Fruit fly (Drosophila melanogaster) whole organism, embryonic: ENCODE data around the gene TBC1d7.

Experiments used
- Ada2b ChIP-seq: fragments of 200-800 bp; sonication (Bioruptor generic); IDR thresholded peaks from 2 replicates; pipeline ENCODE4 v1.3.6; 2022; ENCODE audit warnings: missing biosample characterization, missing genetic modification characterization
- Adf1 ChIP-seq: fragments of 200-800 bp; sonication (Bioruptor generic); IDR thresholded peaks from 2 replicates; pipeline ENCODE4 v1.3.6; 2022; ENCODE audit warnings: missing biosample characterization, missing genetic modification characterization
- Bgb ChIP-seq: fragments of 200-800 bp; sonication (Bioruptor generic); IDR thresholded peaks from 2 replicates; pipeline ENCODE4 v1.3.6; 2022; ENCODE audit warnings: missing biosample characterization, missing genetic modification characterization; ENCODE audit not compliant: partially characterized antibody
- CG11723 ChIP-seq: fragments of 200-800 bp; sonication (Bioruptor generic); optimal IDR thresholded peaks from 2 replicates; lab custom pipeline; 2017; ENCODE audit warnings: missing biosample characterization, mild to moderate bottlenecking, missing genetic modification characterization
- CG12236 ChIP-seq: fragments of 200-800 bp; sonication (Bioruptor generic); optimal IDR thresholded peaks from 2 replicates; lab custom pipeline; 2016; ENCODE audit warnings: missing biosample characterization, missing genetic modification characterization
- CG14441 ChIP-seq: fragments of 200-800 bp; sonication (Bioruptor generic); IDR thresholded peaks from 2 replicates; pipeline ENCODE4 v1.3.6; 2022; ENCODE audit warnings: missing biosample characterization, missing genetic modification characterization
- CG1603 ChIP-seq: fragments of 200-800 bp; sonication (Bioruptor generic); optimal IDR thresholded peaks from 2 replicates; lab custom pipeline; 2019; ENCODE audit warnings: missing biosample characterization, mild to moderate bottlenecking, missing genetic modification characterization, moderate library complexity
- CG17361 ChIP-seq: fragments of 200-800 bp; sonication (Bioruptor generic); IDR thresholded peaks from 3 replicates; pipeline ENCODE4 v1.3.6; 2022; ENCODE audit warnings: missing biosample characterization, missing genetic modification characterization
- CG18011 ChIP-seq: fragments of 200-800 bp; sonication (Bioruptor generic); optimal IDR thresholded peaks from 2 replicates; lab custom pipeline; 2017; ENCODE audit warnings: missing biosample characterization, missing genetic modification characterization, mild to moderate bottlenecking, moderate library complexity, missing genotype
- CG2202 ChIP-seq: fragments of 200-800 bp; sonication (Bioruptor generic); optimal IDR thresholded peaks from 2 replicates; lab custom pipeline; 2018; ENCODE audit warnings: missing biosample characterization, mild to moderate bottlenecking, missing genetic modification characterization
- CG32532 ChIP-seq: fragments of 200-800 bp; sonication (Bioruptor generic); IDR thresholded peaks from 2 replicates; pipeline ENCODE4 v1.3.6; 2022; ENCODE audit warnings: missing biosample characterization, missing genetic modification characterization
- CG34376 ChIP-seq: fragments of 200-800 bp; sonication (Bioruptor generic); optimal IDR thresholded peaks from 2 replicates; lab custom pipeline; 2018; ENCODE audit warnings: missing biosample characterization, mild to moderate bottlenecking, missing genetic modification characterization
- CG3847 ChIP-seq: fragments of 200-800 bp; sonication (Bioruptor generic); IDR thresholded peaks from 2 replicates; pipeline ENCODE4 v1.3.6; 2022; ENCODE audit warnings: missing biosample characterization, missing genetic modification characterization
- CG4404 ChIP-seq: fragments of 200-800 bp; sonication (Bioruptor generic); IDR thresholded peaks from 2 replicates; pipeline ENCODE4 v1.3.6; 2022; ENCODE audit warnings: missing biosample characterization, missing genetic modification characterization
- CG4707 ChIP-seq: fragments of 200-800 bp; sonication (Bioruptor generic); optimal IDR thresholded peaks from 2 replicates; lab custom pipeline; 2018; ENCODE audit warnings: missing biosample characterization, mild to moderate bottlenecking, missing genetic modification characterization, moderate library complexity
- CG6765 ChIP-seq: fragments of 200-800 bp; sonication (Bioruptor generic); optimal IDR thresholded peaks from 3 replicates; lab custom pipeline; 2017; ENCODE audit warnings: missing biosample characterization, mild to moderate bottlenecking, missing genetic modification characterization
- CG6791 ChIP-seq: fragments of 200-800 bp; sonication (Bioruptor generic); IDR thresholded peaks from 3 replicates; pipeline ENCODE4 v1.3.6; 2022; ENCODE audit warnings: missing biosample characterization, missing genetic modification characterization; ENCODE audit not compliant: partially characterized antibody
- CG7372 ChIP-seq: fragments of 200-800 bp; sonication (Bioruptor generic); IDR thresholded peaks from 2 replicates; pipeline ENCODE4 v1.3.6; 2022; ENCODE audit warnings: missing biosample characterization, missing genetic modification characterization
- CG7963 ChIP-seq: fragments of 200-800 bp; sonication (Bioruptor generic); IDR thresholded peaks from 3 replicates; pipeline ENCODE4 v1.3.6; 2022; ENCODE audit warnings: missing biosample characterization, missing genetic modification characterization; ENCODE audit not compliant: partially characterized antibody
- CG8924 ChIP-seq: fragments of 200-800 bp; optimal IDR thresholded peaks from 3 replicates; lab custom pipeline; 2019; ENCODE audit warnings: missing biosample characterization, mild to moderate bottlenecking, missing genetic modification characterization, moderate library complexity
- CTCF ChIP-seq: fragments of 200-800 bp; sonication (Bioruptor generic); optimal IDR thresholded peaks from 2 replicates; lab custom pipeline; 2017; ENCODE audit warnings: missing biosample characterization, mild to moderate bottlenecking, missing genetic modification characterization, moderate library complexity
- Deaf1 ChIP-seq: fragments of 200-800 bp; optimal IDR thresholded peaks from 3 replicates; lab custom pipeline; 2019; ENCODE audit warnings: missing biosample characterization, mild to moderate bottlenecking, missing genetic modification characterization, moderate library complexity
- Dll ChIP-seq: fragments of 200-800 bp; sonication (Bioruptor generic); IDR thresholded peaks from 4 replicates; pipeline ENCODE4 v1.3.6; 2022; ENCODE audit warnings: missing biosample characterization, missing genetic modification characterization; ENCODE audit not compliant: partially characterized antibody
- E2f1 ChIP-seq: fragments of 200-800 bp; sonication (Bioruptor generic); IDR thresholded peaks from 2 replicates; pipeline ENCODE4 v1.3.6; 2022; ENCODE audit warnings: missing biosample characterization, missing genetic modification characterization
- Eip74EF ChIP-seq, 2 experiments: fragments of 200-800 bp in 1 of 2; fragments of >200 bp in 1 of 2; sonication (Bioruptor generic) in 1 of 2; optimal IDR thresholded peaks; 2 replicates each; lab custom pipeline; 2017 to 2019; ENCODE audit warnings: missing biosample characterization in 2 of 2, missing genetic modification characterization in 2 of 2, mild to moderate bottlenecking in 1 of 2, moderate library complexity in 1 of 2
- Hand ChIP-seq: fragments of 200-800 bp; sonication (Bioruptor generic); optimal IDR thresholded peaks from 2 replicates; lab custom pipeline; 2017; ENCODE audit warnings: mild to moderate bottlenecking, missing biosample characterization, missing genetic modification reagents, missing genetic modification characterization
- Hey ChIP-seq: fragments of 200-800 bp; sonication (Bioruptor generic); optimal IDR thresholded peaks from 3 replicates; lab custom pipeline; 2018; ENCODE audit warnings: missing biosample characterization, mild to moderate bottlenecking, missing genetic modification characterization
- HmgD ChIP-seq: fragments of 200-800 bp; sonication (Bioruptor generic); optimal IDR thresholded peaks from 3 replicates; lab custom pipeline; 2016; ENCODE audit warnings: missing biosample characterization, missing genetic modification characterization
- Lhr ChIP-seq: fragments of 200-800 bp; sonication (Bioruptor generic); optimal IDR thresholded peaks from 3 replicates; lab custom pipeline; 2017; ENCODE audit warnings: mild to moderate bottlenecking, missing biosample characterization, missing genetic modification reagents, missing genetic modification characterization
- MTF-1 ChIP-seq: fragments of 200-800 bp; sonication (Bioruptor generic); optimal IDR thresholded peaks from 2 replicates; lab custom pipeline; 2018; ENCODE audit warnings: missing biosample characterization, mild to moderate bottlenecking, missing genetic modification characterization, borderline replicate concordance
- Oli ChIP-seq: fragments of 200-800 bp; sonication (Bioruptor generic); optimal IDR thresholded peaks from 2 replicates; lab custom pipeline; 2018; ENCODE audit warnings: missing biosample characterization, mild to moderate bottlenecking, missing genetic modification characterization, moderate library complexity
- Xrp1 ChIP-seq: fragments of 200-800 bp; sonication (Bioruptor generic); IDR thresholded peaks from 2 replicates; pipeline ENCODE4 v1.3.6; 2022; ENCODE audit warnings: missing biosample characterization, missing genetic modification characterization
- abd-A ChIP-seq: fragments of 200-800 bp; sonication (Bioruptor generic); optimal IDR thresholded peaks from 3 replicates; lab custom pipeline; 2019; ENCODE audit warnings: missing biosample characterization, mild to moderate bottlenecking, missing genetic modification characterization, moderate library complexity
- bcd ChIP-seq: fragments of 200-800 bp; sonication (Bioruptor generic); optimal IDR thresholded peaks from 2 replicates; lab custom pipeline; 2017; ENCODE audit warnings: missing biosample characterization, mild to moderate bottlenecking, missing genetic modification characterization
- bowl ChIP-seq: fragments of 200-800 bp; sonication (Bioruptor generic); IDR thresholded peaks from 2 replicates; pipeline ENCODE4 v1.3.6; 2022; ENCODE audit warnings: missing biosample characterization, missing genetic modification characterization
- caup ChIP-seq: fragments of 200-800 bp; sonication (Bioruptor generic); optimal IDR thresholded peaks from 3 replicates; lab custom pipeline; 2017; ENCODE audit warnings: missing biosample characterization, mild to moderate bottlenecking, missing genetic modification characterization, moderate library complexity; ENCODE audit not compliant: severe bottlenecking
- corto ChIP-seq: fragments of 200-800 bp; sonication (Bioruptor generic); optimal IDR thresholded peaks from 2 replicates; lab custom pipeline; 2016; ENCODE audit warnings: missing biosample characterization, mild to moderate bottlenecking, missing genetic modification characterization, moderate library complexity
- cwo ChIP-seq: fragments of 200-800 bp; sonication (Bioruptor generic); optimal IDR thresholded peaks from 3 replicates; lab custom pipeline; 2017; ENCODE audit warnings: missing biosample characterization, missing genetic modification characterization, mild to moderate bottlenecking, moderate library complexity, missing genetic modification reagents
- emc ChIP-seq: fragments of 200-800 bp; sonication (Bioruptor generic); optimal IDR thresholded peaks from 2 replicates; lab custom pipeline; 2016; ENCODE audit warnings: missing biosample characterization, missing genetic modification characterization
- klu ChIP-seq: fragments of 200-800 bp; sonication (Bioruptor generic); IDR thresholded peaks from 2 replicates; pipeline ENCODE4 v1.3.6; 2022; ENCODE audit warnings: missing biosample characterization, missing genetic modification characterization
- nerfin-2 ChIP-seq: fragments of 200-800 bp; sonication (Bioruptor generic); IDR thresholded peaks from 2 replicates; pipeline ENCODE4 v1.3.6; 2022; ENCODE audit warnings: missing biosample characterization, missing genetic modification characterization; ENCODE audit not compliant: partially characterized antibody
- oc ChIP-seq: fragments of 200-800 bp; sonication (Bioruptor generic); optimal IDR thresholded peaks from 2 replicates; lab custom pipeline; 2018; ENCODE audit warnings: missing biosample characterization, mild to moderate bottlenecking, missing genetic modification characterization, moderate library complexity
- repo ChIP-seq: fragments of 200-800 bp; sonication (Bioruptor generic); optimal IDR thresholded peaks from 2 replicates; lab custom pipeline; 2016; ENCODE audit warnings: missing biosample characterization, missing genetic modification characterization
- ro ChIP-seq: fragments of 200-800 bp; sonication (Bioruptor generic); IDR thresholded peaks from 2 replicates; pipeline ENCODE4 v1.3.6; 2022; ENCODE audit warnings: missing biosample characterization, missing genetic modification characterization
- sim ChIP-seq: fragments of 200-800 bp; sonication (Bioruptor generic); IDR thresholded peaks from 2 replicates; pipeline ENCODE4 v1.3.6; 2022; ENCODE audit warnings: missing biosample characterization, missing genetic modification characterization
- slp2 ChIP-seq: fragments of 200-800 bp; sonication (Bioruptor generic); optimal IDR thresholded peaks from 2 replicates; lab custom pipeline; 2016; ENCODE audit warnings: missing biosample characterization, missing genetic modification characterization
- unpg ChIP-seq: fragments of 200-800 bp; sonication (Bioruptor generic); optimal IDR thresholded peaks from 3 replicates; lab custom pipeline; 2018; ENCODE audit warnings: missing biosample characterization, mild to moderate bottlenecking, missing genetic modification characterization, moderate library complexity
- wdn ChIP-seq: fragments of 200-800 bp; sonication (Bioruptor generic); IDR thresholded peaks from 2 replicates; pipeline ENCODE4 v1.3.6; 2022; ENCODE audit warnings: missing biosample characterization, missing genetic modification characterization
- zf30C ChIP-seq: fragments of 200-800 bp; sonication (Bioruptor generic); optimal IDR thresholded peaks from 3 replicates; lab custom pipeline; 2018; ENCODE audit warnings: missing biosample characterization, mild to moderate bottlenecking, missing genetic modification characterization

The TBC1d7 gene

dm6 chr3R:24193373-24193879, 31.9 kb downstream of the TBC1d7 start, which contains the start of the genes SMC6 and CG6204 (continued):
- TF ChIP-seq CG32532 (GFP tag; lab: Robert Waterston, UW) (peak; percentile 96), Eip74EF (GFP tag; optimal IDR thresholded peaks at IDR 0.05; lab: Kevin White, UChicago) (peak in 1 of 2 experiments; percentile 91), Lhr (GFP tag; lab: Kevin White, UChicago) (peak; percentile 70), bowl (GFP tag; lab: Robert Waterston, UW) (peak; percentile 83), Oli (tag; lab: Kevin White, UChicago) (peak; percentile 96), corto (GFP tag; lab: Kevin White, UChicago) (peak; percentile 56), CG6791 (GFP tag; lab: Robert Waterston, UW) (no peak), klu (GFP tag; lab: Robert Waterston, UW) (peak; percentile 93), cwo (GFP tag; lab: Kevin White, UChicago) (peak; percentile 90), Bgb (GFP tag; lab: Robert Waterston, UW) (0 out of 2 replicates have a peak, but pooled peaks have one; percentile 23), HmgD (GFP tag; lab: Kevin White, UChicago) (peak; percentile 39), zf30C (GFP tag; lab: Kevin White, UChicago) (no peak), Hand (GFP tag; lab: Kevin White, UChicago) (peak; percentile 80), CG3847 (peak; percentile 96), CG7963 (GFP tag; lab: Robert Waterston, UW) (no peak), CG14441 (GFP tag; lab: Robert Waterston, UW) (peak; percentile 95), CG4404 (peak; percentile 95), oc (peak; percentile 86), CG12236 (peak; percentile 66), bcd (peak; percentile 94), CG8924 (tag; lab: Kevin White, UChicago) (peak; percentile 95), CG4707 (peak; percentile 78), caup (GFP tag; lab: Kevin White, UChicago) (peak; percentile 89), MTF-1 (GFP tag; lab: Kevin White, UChicago) (peak; percentile 78), E2f1 (GFP tag; lab: Robert Waterston, UW) (peak; percentile 95), wdn (GFP tag; lab: Robert Waterston, UW) (peak; percentile 90), CG6765 (GFP tag; lab: Kevin White, UChicago) (peak; percentile 85), sim (GFP tag; lab: Robert Waterston, UW) (peak; percentile 88; the same call in 1 of the 2 replicates), CG2202 (peak; percentile 80), emc (GFP tag; lab: Kevin White, UChicago) (peak; percentile 40), nerfin-2 (GFP tag; lab: Robert Waterston, UW) (no peak), unpg (GFP tag; lab: Kevin White, UChicago) (peak; percentile 97), CG7372 (GFP tag; lab: Robert Waterston, UW) (peak; percentile 92), ro (GFP tag; lab: Robert Waterston, UW) (peak; percentile 78), CG17361 (GFP tag; lab: Robert Waterston, UW) (peak; percentile 97), CG18011 (GFP tag; lab: Kevin White, UChicago) (peak; percentile 77), CG1603 (peak; percentile 94), Hey (tag; lab: Kevin White, UChicago) (peak; percentile 35), Xrp1 (GFP tag; lab: Robert Waterston, UW) (peak; percentile 95), Deaf1 (tag; lab: Kevin White, UChicago) (no peak), CTCF (peak; percentile 45), abd-A (no peak), Ada2b (GFP tag; lab: Robert Waterston, UW) (peak; percentile 94), Adf1 (GFP tag; lab: Robert Waterston, UW) (peak; percentile 74), slp2 (peak; percentile 76), repo (GFP tag; lab: Kevin White, UChicago) (peak; percentile 68), CG34376 (peak; percentile 84), CG11723 (GFP tag; lab: Kevin White, UChicago) (peak; percentile 75), Dll (GFP tag; lab: Robert Waterston, UW) (peak; percentile 50; the same call in 2 of the 4 replicates)
